Worm (Caenorhabditis elegans): Measurements from ENCODE around the gene F52C6.2.

DNA sequence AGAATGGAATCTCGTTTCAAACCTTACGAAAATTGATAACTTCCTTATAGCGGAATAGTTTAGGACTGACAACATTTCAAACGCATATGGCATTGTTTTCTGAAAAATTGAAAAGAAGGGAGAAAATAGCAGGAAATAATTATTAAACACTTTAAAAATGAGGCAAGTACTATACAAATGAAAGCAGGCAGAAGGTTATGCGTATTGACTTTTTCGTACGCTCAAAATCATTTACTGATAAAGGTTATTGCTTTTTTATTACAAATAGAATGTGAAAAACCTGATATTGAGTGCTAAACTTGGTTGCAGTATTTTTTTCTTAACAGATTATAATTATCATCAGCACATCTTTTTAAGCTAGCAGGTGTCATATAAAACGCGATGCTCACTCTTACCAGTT is 13.4 kb downstream of the F52C6.2 start, which contains the start of gene ZK250.13:
- TF ChIP-seq ceh-82 (tag; optimal IDR thresholded peaks at IDR 0.05) (no peak), nhr-76 (tag; optimal IDR thresholded peaks at IDR 0.05) (no peak), unc-62 (GFP tag; optimal IDR thresholded peaks at IDR 0.05) (no peak), fkh-10 (GFP tag; optimal IDR thresholded peaks at IDR 0.05) (no peak), nhr-12 (tag; optimal IDR thresholded peaks at IDR 0.05) (no peak), egl-13 (tag; optimal IDR thresholded peaks at IDR 0.05) (no peak), nhr-237 (tag; optimal IDR thresholded peaks at IDR 0.05) (no peak), pax-3 (tag; optimal IDR thresholded peaks at IDR 0.05) (no peak), nhr-90 (tag; optimal IDR thresholded peaks at IDR 0.05; ENCODE audit: poor library complexity) (no peak), unc-130 (tag; optimal IDR thresholded peaks at IDR 0.05) (no peak), snpc-4 (tag; optimal IDR thresholded peaks at IDR 0.05) (no peak), zag-1 (tag; optimal IDR thresholded peaks at IDR 0.05) (no peak), nhr-77 (tag; optimal IDR thresholded peaks at IDR 0.05) (no peak)
